Worm (Caenorhabditis elegans): Measurements from ENCODE around the gene glb-25.

glb-25 gene

ce11 chrV:1989220-1989619, 51.2 kb downstream of the glb-25 start:
- TF ChIP-seq him-1 (tag; optimal IDR thresholded peaks at IDR 0.05) (no peak), W03F9.2 (tag; optimal IDR thresholded peaks at IDR 0.05) (no peak), dao-5 (tag; optimal IDR thresholded peaks at IDR 0.05) (no peak)

ce11 chrV:1991381-1991780, 53.3 kb downstream of the glb-25 start:
- TF ChIP-seq W03F9.2 (tag; optimal IDR thresholded peaks at IDR 0.05) (no peak), dao-5 (tag; optimal IDR thresholded peaks at IDR 0.05) (no peak), him-1 (tag; optimal IDR thresholded peaks at IDR 0.05) (no peak)

ce11 chrV:1992515-1992968, 54.5 kb downstream of the glb-25 start, which contains the start of gene tnt-4:
tnt-4 (minus strand) TSS chrV:1992918.
- no peak for TF ChIP-seq dao-5 (tag; optimal IDR thresholded peaks at IDR 0.05)
- no peak for TF ChIP-seq him-1 (tag; optimal IDR thresholded peaks at IDR 0.05)
- no peak for TF ChIP-seq W03F9.2 (tag; optimal IDR thresholded peaks at IDR 0.05)

- no peak for TF ChIP-seq dao-5 (tag; optimal IDR thresholded peaks at IDR 0.05)
- no peak for TF ChIP-seq him-1 (tag; optimal IDR thresholded peaks at IDR 0.05)
- TF ChIP-seq W03F9.2 (tag; optimal IDR thresholded peaks at IDR 0.05), result no peak
These were observed 60.3 kb downstream of the glb-25 start for ce11 chrV:1998358-1998757.

ce11 chrV:1999531-2000094, 61.5 kb downstream of the glb-25 start, which contains the start of gene alh-5:
alh-5 (minus strand) TSS chrV:1999581.
- TF ChIP-seq him-1 (tag; optimal IDR thresholded peaks at IDR 0.05) (no peak), dao-5 (tag; optimal IDR thresholded peaks at IDR 0.05) (no peak), W03F9.2 (tag; optimal IDR thresholded peaks at IDR 0.05) (no peak)

Data from whole organism, L4/young adult.